Worm (Caenorhabditis elegans) whole organism, L1 larva: ENCODE data around the gene sri-48.
A peak's percentile ranks its signal among the peaks of the same experiment; 100 is the strongest.
"Not testable (repeated sequence)": the region's sequence is repeated elsewhere in the genome, so short reads cannot be mapped to it uniquely, and the experiment has no call there.

Experiments used
- C16A3.4 ChIP-seq: fragments of 150-350 bp; optimal IDR thresholded peaks from 2 replicates; lab custom pipeline; 2014; ENCODE audit warnings: missing biosample characterization, missing genetic modification characterization
- aha-1 ChIP-seq: fragments of 150-350 bp; optimal IDR thresholded peaks from 2 replicates; lab custom pipeline; 2014; ENCODE audit warnings: missing biosample characterization, missing genetic modification characterization
- ama-1 ChIP-seq: fragments of 150-350 bp; optimal IDR thresholded peaks from 2 replicates; lab custom pipeline; 2014
- blmp-1 ChIP-seq: fragments of 150-350 bp; optimal IDR thresholded peaks from 2 replicates; lab custom pipeline; 2014; ENCODE audit warnings: missing biosample characterization, missing genetic modification characterization
- ceh-82 ChIP-seq, 3 experiments: fragments of 150-350 bp in 1 of 3; sonication (generic microtip) in 2 of 3; optimal IDR thresholded peaks; 2 replicates each; lab custom pipeline; 2014 to 2017; ENCODE audit warnings: missing biosample characterization in 3 of 3, missing genetic modification characterization in 3 of 3
- ces-1 ChIP-seq: fragments of 150-350 bp; optimal IDR thresholded peaks from 2 replicates; lab custom pipeline; 2014; ENCODE audit warnings: missing biosample characterization, missing genetic modification reagents, missing genetic modification characterization
- efl-1 ChIP-seq, 4 experiments: fragments of 150-350 bp; optimal IDR thresholded peaks in 3 of 4; peaks in 1 of 4; 1 replicate in 1 of 4; 2 replicates in 3 of 4; lab custom pipeline; 2014; ENCODE audit warnings: missing biosample characterization in 2 of 4, missing genetic modification characterization in 2 of 4, missing genetic modification reagents in 2 of 4
- ets-5 ChIP-seq: fragments of 200-800 bp; sonication (Bioruptor generic); IDR thresholded peaks from 2 replicates; pipeline ENCODE4 v1.3.6; 2022; ENCODE audit warnings: missing genetic modification characterization, missing compliant biosample characterization
- fkh-8 ChIP-seq: sonication (generic microtip); optimal IDR thresholded peaks from 2 replicates; lab custom pipeline; 2016; ENCODE audit warnings: mild to moderate bottlenecking, missing genetic modification characterization, missing compliant biosample characterization
- fos-1 ChIP-seq: fragments of 150-350 bp; optimal IDR thresholded peaks from 2 replicates; lab custom pipeline; 2014; ENCODE audit warnings: missing biosample characterization, missing genetic modification characterization
- grh-1 ChIP-seq: fragments of 200-800 bp; sonication (Bioruptor generic); IDR thresholded peaks from 2 replicates; pipeline ENCODE4 v1.3.6; 2022; ENCODE audit warnings: missing genetic modification reagents, missing genetic modification characterization, missing compliant biosample characterization
- hlh-17 ChIP-seq: fragments of 200-800 bp; sonication (Bioruptor generic); optimal IDR thresholded peaks from 2 replicates; lab custom pipeline; 2018; ENCODE audit warnings: missing genetic modification characterization, mild to moderate bottlenecking, missing compliant biosample characterization, moderate library complexity, borderline replicate concordance
- hlh-4 ChIP-seq: sonication (generic microtip); optimal IDR thresholded peaks from 2 replicates; lab custom pipeline; 2016; ENCODE audit warnings: mild to moderate bottlenecking, missing genetic modification characterization, missing compliant biosample characterization
- hpl-2 ChIP-seq: fragments of 150-350 bp; optimal IDR thresholded peaks from 2 replicates; lab custom pipeline; 2014; ENCODE audit warnings: missing biosample characterization, missing genetic modification reagents, missing genetic modification characterization
- lin-39 ChIP-seq: fragments of 150-350 bp; optimal IDR thresholded peaks from 2 replicates; lab custom pipeline; 2014; ENCODE audit warnings: missing biosample characterization, missing genetic modification reagents, missing genetic modification characterization
- mab-9 ChIP-seq: fragments of 200-800 bp; sonication (Bioruptor generic); IDR thresholded peaks from 2 replicates; pipeline ENCODE4 v1.3.6; 2022; ENCODE audit warnings: missing genetic modification reagents, missing genetic modification characterization, missing compliant biosample characterization
- mdl-1 ChIP-seq, 2 experiments: fragments of 150-350 bp; optimal IDR thresholded peaks; 2 replicates each; lab custom pipeline; 2014 to 2017; ENCODE audit warnings: missing biosample characterization in 2 of 2, missing genetic modification characterization in 2 of 2, inconsistent platforms in 1 of 2
- nhr-11 ChIP-seq: fragments of 150-350 bp; optimal IDR thresholded peaks from 2 replicates; lab custom pipeline; 2014; ENCODE audit warnings: missing biosample characterization, missing genetic modification characterization
- nhr-12 ChIP-seq: sonication (generic microtip); optimal IDR thresholded peaks from 2 replicates; lab custom pipeline; 2017; ENCODE audit warnings: missing biosample characterization, missing genetic modification characterization
- nhr-237 ChIP-seq: fragments of 150-350 bp; optimal IDR thresholded peaks from 2 replicates; lab custom pipeline; 2014; ENCODE audit warnings: missing biosample characterization, missing genetic modification characterization
- nhr-47 ChIP-seq: sonication (generic microtip); optimal IDR thresholded peaks from 2 replicates; lab custom pipeline; 2016; ENCODE audit warnings: mild to moderate bottlenecking, missing genetic modification characterization, moderate library complexity, missing compliant biosample characterization
- nhr-76 ChIP-seq: sonication (generic microtip); optimal IDR thresholded peaks from 2 replicates; lab custom pipeline; 2017; ENCODE audit warnings: missing biosample characterization, missing genetic modification characterization
- nhr-84 ChIP-seq: sonication (generic microtip); optimal IDR thresholded peaks from 2 replicates; lab custom pipeline; 2017; ENCODE audit warnings: missing biosample characterization, missing genetic modification characterization
- pag-3 ChIP-seq: sonication (generic microtip); optimal IDR thresholded peaks from 2 replicates; lab custom pipeline; 2017; ENCODE audit warnings: missing genetic modification characterization, mild to moderate bottlenecking, missing compliant biosample characterization, antibody characterized with exemption, borderline replicate concordance; ENCODE audit not compliant: insufficient read depth
- pax-3 ChIP-seq: fragments of 200-800 bp; sonication (Bioruptor generic); optimal IDR thresholded peaks from 2 replicates; lab custom pipeline; 2018; ENCODE audit warnings: mild to moderate bottlenecking, missing genetic modification characterization, moderate library complexity, missing compliant biosample characterization
- skn-1 ChIP-seq: fragments of 150-350 bp; optimal IDR thresholded peaks from 2 replicates; lab custom pipeline; 2014; ENCODE audit warnings: missing biosample characterization, missing genetic modification characterization
- swsn-7 ChIP-seq: sonication (generic microtip); optimal IDR thresholded peaks from 2 replicates; lab custom pipeline; 2016; ENCODE audit warnings: missing genetic modification characterization, missing compliant biosample characterization
- tbx-2 ChIP-seq: sonication (generic microtip); optimal IDR thresholded peaks from 2 replicates; lab custom pipeline; 2016; ENCODE audit warnings: missing genetic modification characterization, missing compliant biosample characterization
- unc-30 ChIP-seq: sonication (generic microtip); optimal IDR thresholded peaks from 2 replicates; lab custom pipeline; 2017; ENCODE audit warnings: missing biosample characterization, missing genetic modification characterization
- unc-98 ChIP-seq: fragments of 200-800 bp; sonication (Bioruptor generic); IDR thresholded peaks from 2 replicates; pipeline ENCODE4 v1.3.6; 2022; ENCODE audit warnings: missing genetic modification characterization, missing compliant biosample characterization
- vab-15 ChIP-seq: sonication (generic microtip); optimal IDR thresholded peaks from 2 replicates; lab custom pipeline; 2017; ENCODE audit warnings: missing genotype, mild to moderate bottlenecking, missing genetic modification characterization, missing compliant biosample characterization
- zip-4 ChIP-seq: fragments of 200-800 bp; sonication (Bioruptor generic); optimal IDR thresholded peaks from 2 replicates; lab custom pipeline; 2018; ENCODE audit warnings: mild to moderate bottlenecking, missing genetic modification characterization, moderate library complexity, missing compliant biosample characterization

Gene sri-48

DNA sequence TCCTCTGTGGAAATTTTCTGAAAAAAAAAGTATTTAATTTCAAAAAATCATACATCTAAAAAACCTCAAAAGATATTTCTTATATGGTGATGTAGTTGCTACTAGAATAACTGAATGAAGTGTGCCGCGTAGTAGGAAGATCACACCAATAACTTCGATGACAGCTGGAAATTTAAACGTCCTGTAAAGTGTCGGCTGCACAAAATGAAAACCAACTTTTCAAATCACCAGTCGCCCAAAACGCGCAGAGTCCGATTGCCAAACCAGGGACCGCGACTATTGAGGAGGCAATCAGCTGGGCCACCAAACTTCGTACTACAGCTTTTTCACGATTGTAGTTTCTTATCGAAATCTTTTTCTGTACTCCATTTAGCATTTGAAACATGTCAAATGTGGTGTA lies at the start of gene sri-48:
TSS of gene sri-48 (minus strand) at position 101 of the 400 bp plus-strand sequence.
- not testable (repeated sequence) for TF ChIP-seq unc-30 (tag; lab: Kevin White, UChicago); ets-5 (GFP tag; lab: Robert Waterston, UW); ama-1 (lab: Kevin White, UChicago)

ce11 chrII:3250195-3250594 lies 49.1 kb upstream of the sri-48 start:
- TF ChIP-seq unc-98 (GFP tag; lab: Robert Waterston, UW) (no peak), mdl-1 (tag; optimal IDR thresholded peaks at IDR 0.05; lab: Kevin White, UChicago) (no peak), pax-3 (no peak), nhr-237 (no peak)

DNA sequence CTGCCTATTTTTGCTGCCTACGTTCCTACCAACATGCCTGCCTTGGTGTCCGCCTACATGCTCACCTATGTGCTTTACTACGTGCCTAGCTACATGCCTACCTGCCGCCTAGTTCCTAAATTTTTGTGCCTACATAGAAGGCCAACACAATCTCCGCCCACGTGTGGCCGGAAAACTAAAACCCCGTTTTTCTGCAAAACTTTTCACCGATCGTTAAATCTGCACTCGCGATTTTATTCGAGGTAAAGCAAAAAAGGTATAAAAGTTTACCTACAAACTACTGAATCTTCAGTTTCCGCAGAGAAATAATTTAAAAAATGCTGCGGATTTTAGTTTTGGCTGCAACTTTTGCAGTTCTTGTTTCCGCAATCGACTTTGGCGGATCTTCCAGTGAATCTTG lies 48.3 kb upstream of the sri-48 start, which contains the start of gene clec-124:
TSS of gene clec-124 (plus strand) at position 301 of the 400 bp plus-strand sequence.
- TF ChIP-seq nhr-76 (tag; lab: Kevin White, UChicago) (no peak), ama-1 (lab: Kevin White, UChicago) (no peak), lin-39 (tag; lab: Kevin White, UChicago) (no peak), nhr-84 (tag; lab: Kevin White, UChicago) (no peak), hlh-17 (GFP tag; lab: Kevin White, UChicago) (no peak), unc-30 (tag; lab: Kevin White, UChicago) (no peak), nhr-11 (tag; lab: Kevin White, UChicago) (no peak), nhr-237 (no peak), vab-15 (tag; lab: Kevin White, UChicago) (no peak), tbx-2 (tag; lab: Kevin White, UChicago) (no peak), grh-1 (GFP tag; lab: Robert Waterston, UW) (no peak), fkh-8 (tag; lab: Kevin White, UChicago) (no peak), pag-3 (tag; lab: Kevin White, UChicago) (no peak), nhr-47 (no peak), nhr-12 (tag; lab: Kevin White, UChicago) (no peak), hlh-4 (tag; lab: Kevin White, UChicago) (no peak), blmp-1 (no peak)

- no peak for TF ChIP-seq zip-4 (GFP tag; lab: Kevin White, UChicago)
- no peak for TF ChIP-seq fos-1 (tag; lab: Kevin White, UChicago)
- TF ChIP-seq nhr-76 (tag; lab: Kevin White, UChicago) = no peak
- peak; percentile 80 for TF ChIP-seq blmp-1
- TF ChIP-seq mab-9 = no peak
- TF ChIP-seq swsn-7 (tag; lab: Kevin White, UChicago) = no peak
- no peak for TF ChIP-seq skn-1 (tag; lab: Kevin White, UChicago)
- TF ChIP-seq efl-1 (optimal IDR thresholded peaks at IDR 0.05; lab: Kevin White, UChicago) = no peak
- TF ChIP-seq efl-1 (GFP tag; optimal IDR thresholded peaks at IDR 0.05 in 1 of 2; lab: Kevin White, UChicago) = peak in 1 of 2 experiments; percentile 56
Observed at ce11 chrII:3248043-3248718, 47.0 kb upstream of the sri-48 start, which contains the start of the genes fbxc-50 and C17F4.2. TSS of gene fbxc-50 (minus strand) at chrII:3248123. TSS of gene C17F4.2 (plus strand) at chrII:3248668.

- TF ChIP-seq C16A3.4 (tag; lab: Kevin White, UChicago) (no peak), ceh-82 (tag; optimal IDR thresholded peaks at IDR 0.05; lab: Kevin White, UChicago) (no peak), hpl-2 (GFP tag; lab: Kevin White, UChicago) (no peak), aha-1 (no peak), fkh-8 (tag; lab: Kevin White, UChicago) (no peak), ces-1 (no peak)
Observed at ce11 chrII:3247556-3247955, 46.4 kb upstream of the sri-48 start.
